Worm (Caenorhabditis elegans) whole organism, L4 larva: ENCODE measurements around the gene C17C3.3.

Experiments used
- F37D6.2 ChIP-seq: sonication (generic microtip); optimal IDR thresholded peaks from 2 replicates; lab custom pipeline; 2016; ENCODE audit warnings: mild to moderate bottlenecking, missing genetic modification characterization, missing compliant biosample characterization
- F49E8.2 ChIP-seq: sonication (generic microtip); optimal IDR thresholded peaks from 2 replicates; lab custom pipeline; 2016; ENCODE audit warnings: missing compliant biosample characterization, mild to moderate bottlenecking, missing genetic modification characterization, borderline replicate concordance
- Y105C5A.15 ChIP-seq: fragments of 200-800 bp; sonication (Bioruptor generic); IDR thresholded peaks from 2 replicates; pipeline ENCODE4 v1.3.6; 2022; ENCODE audit warnings: missing genetic modification characterization, missing compliant biosample characterization
- Y48G9A.11 ChIP-seq: fragments of 200-800 bp; sonication (Bioruptor generic); IDR thresholded peaks from 2 replicates; pipeline ENCODE4 v1.3.6; 2022; ENCODE audit warnings: missing genetic modification reagents, missing genetic modification characterization, missing compliant biosample characterization
- Y75B8A.6 ChIP-seq: fragments of 200-800 bp; sonication (Bioruptor generic); IDR thresholded peaks from 2 replicates; pipeline ENCODE4 v1.3.6; 2022; ENCODE audit warnings: missing genetic modification reagents, missing genetic modification characterization, missing compliant biosample characterization
- ama-1 ChIP-seq: fragments of 150-350 bp; optimal IDR thresholded peaks from 2 replicates; lab custom pipeline; 2014; ENCODE audit warnings: inconsistent platforms, mixed read lengths
- ceh-20 ChIP-seq: fragments of 200-800 bp; sonication (Bioruptor generic); IDR thresholded peaks from 2 replicates; pipeline ENCODE4 v1.3.6; 2022; ENCODE audit warnings: missing genetic modification reagents, missing genetic modification characterization, missing compliant biosample characterization
- ceh-82 ChIP-seq: sonication (generic microtip); optimal IDR thresholded peaks from 2 replicates; lab custom pipeline; 2017; ENCODE audit warnings: missing biosample characterization, missing genetic modification characterization
- daf-12 ChIP-seq: fragments of 150-350 bp; optimal IDR thresholded peaks from 2 replicates; lab custom pipeline; 2014; ENCODE audit warnings: missing biosample characterization, missing genetic modification reagents, missing genetic modification characterization
- daf-16 ChIP-seq, 3 experiments: sonication (generic microtip); optimal IDR thresholded peaks; 2 replicates each; lab custom pipeline; 2016 to 2017; ENCODE audit warnings: missing genetic modification characterization in 3 of 3, missing genetic modification reagents in 3 of 3, mild to moderate bottlenecking in 2 of 3, missing compliant biosample characterization in 2 of 3, missing biosample characterization in 1 of 3, moderate library complexity in 1 of 3
- dmd-6 ChIP-seq: fragments of 200-800 bp; sonication (Bioruptor generic); IDR thresholded peaks from 2 replicates; pipeline ENCODE4 v1.3.6; 2022; ENCODE audit warnings: missing genetic modification reagents, missing genetic modification characterization, missing compliant biosample characterization
- dmd-9 ChIP-seq: fragments of 200-800 bp; sonication (Bioruptor generic); IDR thresholded peaks from 2 replicates; pipeline ENCODE4 v1.3.6; 2022; ENCODE audit warnings: missing genetic modification reagents, missing genetic modification characterization, missing compliant biosample characterization
- dve-1 ChIP-seq: sonication (generic microtip); optimal IDR thresholded peaks from 2 replicates; lab custom pipeline; 2017; ENCODE audit warnings: antibody characterized with exemption, mild to moderate bottlenecking, missing genetic modification characterization, missing compliant biosample characterization; ENCODE audit not compliant: insufficient read depth
- fos-1 ChIP-seq: fragments of 150-350 bp; optimal IDR thresholded peaks from 2 replicates; lab custom pipeline; 2014; ENCODE audit warnings: missing biosample characterization, missing genetic modification characterization
- hlh-11 ChIP-seq: fragments of 200-800 bp; sonication (Bioruptor generic); optimal IDR thresholded peaks from 2 replicates; lab custom pipeline; 2018; ENCODE audit warnings: mild to moderate bottlenecking, missing genetic modification characterization, missing compliant biosample characterization
- hlh-30 ChIP-seq: sonication (generic microtip); optimal IDR thresholded peaks from 2 replicates; lab custom pipeline; 2017; ENCODE audit warnings: antibody characterized with exemption, mild to moderate bottlenecking, missing genetic modification characterization, missing compliant biosample characterization; ENCODE audit not compliant: insufficient read depth
- lin-38 ChIP-seq: fragments of 200-800 bp; sonication (Bioruptor generic); IDR thresholded peaks from 2 replicates; pipeline ENCODE4 v1.3.6; 2022; ENCODE audit warnings: missing genetic modification reagents, missing genetic modification characterization, missing compliant biosample characterization
- mdl-1 ChIP-seq, 2 experiments: fragments of 150-350 bp in 1 of 2; sonication (generic microtip) in 1 of 2; optimal IDR thresholded peaks; 2 replicates each; lab custom pipeline; 2014 to 2017; ENCODE audit warnings: missing biosample characterization in 2 of 2, missing genetic modification characterization in 2 of 2
- mxl-2 ChIP-seq: fragments of 200-800 bp; sonication (Bioruptor generic); conservative IDR thresholded peaks from 2 replicates; pipeline ENCODE4 v1.3.6; 2022; ENCODE audit warnings: missing genetic modification reagents, missing genetic modification characterization, missing compliant biosample characterization
- mxl-3 ChIP-seq: fragments of 200-800 bp; sonication (Bioruptor generic); optimal IDR thresholded peaks from 2 replicates; lab custom pipeline; 2018; ENCODE audit warnings: mild to moderate bottlenecking, missing genetic modification characterization, missing compliant biosample characterization
- nhr-111 ChIP-seq: fragments of 200-800 bp; sonication (Bioruptor generic); optimal IDR thresholded peaks from 2 replicates; lab custom pipeline; 2018; ENCODE audit warnings: mild to moderate bottlenecking, missing genetic modification characterization, missing compliant biosample characterization
- nhr-28 ChIP-seq: fragments of 150-350 bp; optimal IDR thresholded peaks from 2 replicates; lab custom pipeline; 2014; ENCODE audit warnings: missing biosample characterization, missing genetic modification characterization
- pqm-1 ChIP-seq: sonication (generic microtip); optimal IDR thresholded peaks from 2 replicates; lab custom pipeline; 2017; ENCODE audit warnings: missing biosample characterization, missing genetic modification characterization
- rbr-2 ChIP-seq: sonication (generic microtip); optimal IDR thresholded peaks from 2 replicates; lab custom pipeline; 2016; ENCODE audit warnings: missing genotype, missing genetic modification characterization, missing compliant biosample characterization
- spr-1 ChIP-seq: sonication (generic microtip); optimal IDR thresholded peaks from 2 replicates; lab custom pipeline; 2016; ENCODE audit warnings: mild to moderate bottlenecking, missing genetic modification characterization, missing compliant biosample characterization
- tag-97 ChIP-seq: fragments of 200-800 bp; sonication (Bioruptor generic); IDR thresholded peaks from 2 replicates; pipeline ENCODE4 v1.3.6; 2022; ENCODE audit warnings: missing genetic modification characterization, missing compliant biosample characterization
- unc-130 ChIP-seq: sonication (generic microtip); optimal IDR thresholded peaks from 2 replicates; lab custom pipeline; 2016; ENCODE audit warnings: missing genetic modification reagents, missing genetic modification characterization, missing compliant biosample characterization
- unc-39 ChIP-seq: sonication (generic microtip); optimal IDR thresholded peaks from 2 replicates; lab custom pipeline; 2017; ENCODE audit warnings: missing biosample characterization, missing genetic modification characterization
- unc-62 ChIP-seq, 3 experiments: fragments of 150-350 bp in 1 of 3; sonication (generic microtip); optimal IDR thresholded peaks in 2 of 3; peaks in 1 of 3; 1 replicate in 1 of 3; 2 replicates in 2 of 3; lab custom pipeline; 2014 to 2017; ENCODE audit warnings: missing biosample characterization in 3 of 3, missing genetic modification characterization in 3 of 3, missing genetic modification reagents in 3 of 3, missing genotype in 1 of 3
- ztf-11 ChIP-seq: fragments of 150-350 bp; optimal IDR thresholded peaks from 2 replicates; lab custom pipeline; 2014; ENCODE audit warnings: missing biosample characterization, missing genetic modification characterization

Gene C17C3.3

ce11 chrII:5544145-5544515 lies 17.4 kb upstream of the C17C3.3 start (continued):
- TF ChIP-seq nhr-111 (no peak), mdl-1 (tag; optimal IDR thresholded peaks at IDR 0.05; lab: Kevin White, UChicago) (peak in 1 of 2 experiments; percentile 45), unc-39 (tag; lab: Kevin White, UChicago) (no peak)

ce11 chrII:5544764-5545163 lies 16.8 kb upstream of the C17C3.3 start, which contains the start of gene ins-13:
Gene ins-13 (minus strand): TSS chrII:5544864.
- TF ChIP-seq fos-1 (tag; lab: Kevin White, UChicago): no peak
- TF ChIP-seq ama-1 (lab: Kevin White, UChicago): no peak
- no peak for TF ChIP-seq mxl-3 (GFP tag; lab: Kevin White, UChicago)
- no peak for TF ChIP-seq Y75B8A.6 (GFP tag; lab: Robert Waterston, UW)

- TF ChIP-seq dve-1: peak; percentile 7
- no peak for TF ChIP-seq daf-16 (GFP tag; optimal IDR thresholded peaks at IDR 0.05; lab: Kevin White, UChicago)
- TF ChIP-seq daf-16 (tag; optimal IDR thresholded peaks at IDR 0.05; lab: Kevin White, UChicago): peak; percentile 2
- no peak for TF ChIP-seq Y48G9A.11 (GFP tag; lab: Robert Waterston, UW)
Observed at ce11 chrII:5547442-5547894, 14.1 kb upstream of the C17C3.3 start, which contains the start of gene acdh-2. Gene acdh-2 (minus strand): TSS chrII:5547492.

ce11 chrII:5549746-5550145 lies 11.8 kb upstream of the C17C3.3 start, which contains the start of gene C17C3.6:
Gene C17C3.6 (plus strand): TSS chrII:5550046.
- no peak for TF ChIP-seq daf-12 (tag; lab: Kevin White, UChicago)

- TF ChIP-seq lin-38 (GFP tag; lab: Robert Waterston, UW): no peak
- no peak for TF ChIP-seq dmd-9 (GFP tag; lab: Robert Waterston, UW)
- TF ChIP-seq unc-130 (GFP tag; lab: Kevin White, UChicago): no peak
- no peak for TF ChIP-seq spr-1 (tag; lab: Kevin White, UChicago)
- no peak for TF ChIP-seq F37D6.2 (tag; lab: Kevin White, UChicago)
- no peak for TF ChIP-seq rbr-2 (tag; lab: Kevin White, UChicago)
- TF ChIP-seq unc-62 (GFP tag; optimal IDR thresholded peaks at IDR 0.05 in 1 of 2; lab: Kevin White, UChicago): no peak
- TF ChIP-seq unc-62 (tag; optimal IDR thresholded peaks at IDR 0.05; lab: Kevin White, UChicago): no peak
- no peak for TF ChIP-seq ama-1 (lab: Kevin White, UChicago)
- no peak for TF ChIP-seq F49E8.2 (tag; lab: Kevin White, UChicago)
- TF ChIP-seq fos-1 (tag; lab: Kevin White, UChicago): no peak
- TF ChIP-seq Y105C5A.15 (GFP tag; lab: Robert Waterston, UW): no peak
- no peak for TF ChIP-seq hlh-30 (tag; lab: Kevin White, UChicago)
- TF ChIP-seq tag-97 (GFP tag; lab: Robert Waterston, UW): no peak
Observed at ce11 chrII:5551517-5551916, 10.0 kb upstream of the C17C3.3 start, which contains the start of gene C17C3.5. Gene C17C3.5 (plus strand): TSS chrII:5551817.

- no peak for TF ChIP-seq unc-39 (tag; lab: Kevin White, UChicago)
- TF ChIP-seq mxl-2 (GFP tag; lab: Robert Waterston, UW): peak; percentile 47; the same call in 1 of the 2 replicates
- no peak for TF ChIP-seq ceh-20
- TF ChIP-seq unc-130 (GFP tag; lab: Kevin White, UChicago): no peak
- TF ChIP-seq nhr-111: no peak
- no peak for TF ChIP-seq ceh-82
- no peak for TF ChIP-seq ztf-11
- peak; percentile 53 for TF ChIP-seq dmd-6
- no peak for TF ChIP-seq daf-16 (GFP tag; optimal IDR thresholded peaks at IDR 0.05; lab: Kevin White, UChicago)
- peak; percentile 90 for TF ChIP-seq daf-16 (tag; optimal IDR thresholded peaks at IDR 0.05; lab: Kevin White, UChicago)
- peak; percentile 52 for TF ChIP-seq pqm-1 (tag; lab: Kevin White, UChicago)
- TF ChIP-seq nhr-28 (tag; lab: Kevin White, UChicago): peak; percentile 44
- peak; percentile 71 for TF ChIP-seq dve-1
- peak in 1 of 2 experiments; percentile 23 for TF ChIP-seq mdl-1 (tag; optimal IDR thresholded peaks at IDR 0.05; lab: Kevin White, UChicago)
- TF ChIP-seq hlh-11 (tag; lab: Kevin White, UChicago): peak; percentile 60
- TF ChIP-seq hlh-30 (tag; lab: Kevin White, UChicago): peak; percentile 69
Observed at ce11 chrII:5553531-5553930, 8.0 kb upstream of the C17C3.3 start.
